Worm (Caenorhabditis elegans) whole organism, young adult: Measurements from ENCODE around the gene mars-1.

Experiments used
- D2030.7 ChIP-seq: fragments of 200-800 bp; sonication (Bioruptor generic); IDR thresholded peaks from 2 replicates; pipeline ENCODE4 v1.3.6; 2022; ENCODE audit warnings: missing genetic modification reagents, missing genetic modification characterization, missing compliant biosample characterization
- F22D6.2 ChIP-seq: sonication (generic microtip); optimal IDR thresholded peaks from 2 replicates; lab custom pipeline; 2016; ENCODE audit warnings: mild to moderate bottlenecking, missing genetic modification characterization, missing compliant biosample characterization
- F37B4.10 ChIP-seq: fragments of 200-800 bp; sonication (Bioruptor generic); IDR thresholded peaks from 2 replicates; pipeline ENCODE4 v1.3.6; 2022; ENCODE audit warnings: missing genetic modification characterization, missing compliant biosample characterization
- F57A8.1 ChIP-seq: fragments of 200-800 bp; sonication (Bioruptor generic); optimal IDR thresholded peaks from 2 replicates; lab custom pipeline; 2018; ENCODE audit warnings: mild to moderate bottlenecking, missing genetic modification characterization, moderate library complexity, missing compliant biosample characterization
- T07F8.4 ChIP-seq: sonication (generic microtip); optimal IDR thresholded peaks from 2 replicates; lab custom pipeline; 2016; ENCODE audit warnings: mild to moderate bottlenecking, missing genetic modification characterization, moderate library complexity, missing compliant biosample characterization
- Y53G8AR.9 ChIP-seq: fragments of 200-800 bp; sonication (Bioruptor generic); conservative IDR thresholded peaks from 2 replicates; pipeline ENCODE4 v1.3.6; 2022; ENCODE audit warnings: missing genetic modification reagents, missing genetic modification characterization, missing compliant biosample characterization
- Y56A3A.18 ChIP-seq: fragments of 200-800 bp; sonication (Bioruptor generic); IDR thresholded peaks from 2 replicates; pipeline ENCODE4 v1.3.6; 2022; ENCODE audit warnings: missing genetic modification reagents, missing genetic modification characterization, missing compliant biosample characterization
- Y95B8A.8 ChIP-seq: fragments of 200-800 bp; sonication (Bioruptor generic); IDR thresholded peaks from 2 replicates; pipeline ENCODE4 v1.3.6; 2022; ENCODE audit warnings: missing genetic modification reagents, missing genetic modification characterization, missing compliant biosample characterization
- athp-1 ChIP-seq: sonication (generic microtip); optimal IDR thresholded peaks from 2 replicates; lab custom pipeline; 2017; ENCODE audit warnings: mild to moderate bottlenecking, missing genetic modification characterization, missing compliant biosample characterization
- attf-5 ChIP-seq: fragments of 200-800 bp; sonication (Bioruptor generic); optimal IDR thresholded peaks from 2 replicates; lab custom pipeline; 2018; ENCODE audit warnings: mild to moderate bottlenecking, missing genetic modification characterization, missing compliant biosample characterization
- attf-6 ChIP-seq: fragments of 200-800 bp; sonication (Bioruptor generic); IDR thresholded peaks from 2 replicates; pipeline ENCODE4 v1.3.6; 2022; ENCODE audit warnings: missing genetic modification reagents, missing genetic modification characterization, missing compliant biosample characterization
- bed-2 ChIP-seq: fragments of 200-800 bp; sonication (Bioruptor generic); IDR thresholded peaks from 2 replicates; pipeline ENCODE4 v1.3.6; 2022; ENCODE audit warnings: missing genetic modification reagents, missing genetic modification characterization, missing compliant biosample characterization
- ccch-3 ChIP-seq: fragments of 200-800 bp; sonication (Bioruptor generic); optimal IDR thresholded peaks from 2 replicates; lab custom pipeline; 2018; ENCODE audit warnings: mild to moderate bottlenecking, missing genetic modification characterization, missing compliant biosample characterization
- cebp-1 ChIP-seq, 2 experiments: fragments of 200-800 bp in 1 of 2; sonication (Bioruptor generic) in 1 of 2; sonication (generic microtip) in 1 of 2; IDR thresholded peaks in 1 of 2; optimal IDR thresholded peaks in 1 of 2; 2 replicates each; pipeline versions ENCODE4 v1.3.6 to Lab custom; 2017 to 2022; ENCODE audit warnings: missing compliant biosample characterization in 2 of 2, missing genetic modification characterization in 2 of 2, mild to moderate bottlenecking in 1 of 2, missing genetic modification reagents in 1 of 2, moderate library complexity in 1 of 2
- cebp-2 ChIP-seq: fragments of 200-800 bp; sonication (Bioruptor generic); IDR thresholded peaks from 2 replicates; pipeline ENCODE4 v1.3.6; 2022; ENCODE audit warnings: missing genetic modification characterization, missing compliant biosample characterization
- ceh-58 ChIP-seq: fragments of 200-800 bp; sonication (Bioruptor generic); IDR thresholded peaks from 2 replicates; pipeline ENCODE4 v1.3.6; 2022; ENCODE audit warnings: missing genetic modification characterization, missing compliant biosample characterization
- die-1 ChIP-seq: sonication (generic microtip); optimal IDR thresholded peaks from 2 replicates; lab custom pipeline; 2016; ENCODE audit warnings: missing genotype, mild to moderate bottlenecking, missing genetic modification characterization, missing compliant biosample characterization
- dpl-1 ChIP-seq: fragments of 150-350 bp; optimal IDR thresholded peaks from 2 replicates; lab custom pipeline; 2014; ENCODE audit warnings: missing biosample characterization, missing genetic modification reagents, missing genetic modification characterization
- efl-1 ChIP-seq: fragments of 150-350 bp; optimal IDR thresholded peaks from 2 replicates; lab custom pipeline; 2014; ENCODE audit warnings: missing biosample characterization, missing genetic modification reagents, missing genetic modification characterization
- ekl-4 ChIP-seq: fragments of 200-800 bp; sonication (Bioruptor generic); IDR thresholded peaks from 2 replicates; pipeline ENCODE4 v1.3.6; 2022; ENCODE audit warnings: missing genetic modification reagents, missing genetic modification characterization, missing compliant biosample characterization
- ets-4 ChIP-seq: fragments of 200-800 bp; sonication (Bioruptor generic); optimal IDR thresholded peaks from 2 replicates; lab custom pipeline; 2018; ENCODE audit warnings: mild to moderate bottlenecking, missing genetic modification characterization, missing compliant biosample characterization
- fkh-3 ChIP-seq: sonication (generic microtip); optimal IDR thresholded peaks from 2 replicates; lab custom pipeline; 2016; ENCODE audit warnings: mild to moderate bottlenecking, missing genetic modification characterization, missing compliant biosample characterization
- hlh-12 ChIP-seq: sonication (generic microtip); optimal IDR thresholded peaks from 2 replicates; lab custom pipeline; 2016; ENCODE audit warnings: missing genetic modification characterization, missing compliant biosample characterization
- hlh-26 ChIP-seq: fragments of 200-800 bp; sonication (Bioruptor generic); conservative IDR thresholded peaks from 2 replicates; pipeline ENCODE4 v1.3.6; 2022; ENCODE audit warnings: missing genetic modification reagents, missing genetic modification characterization, missing compliant biosample characterization
- hmg-1.2 ChIP-seq: fragments of 200-800 bp; sonication (Bioruptor generic); IDR thresholded peaks from 2 replicates; pipeline ENCODE4 v1.3.6; 2022; ENCODE audit warnings: missing genetic modification reagents, missing genetic modification characterization, missing compliant biosample characterization
- hmg-20 ChIP-seq: fragments of 200-800 bp; sonication (Bioruptor generic); IDR thresholded peaks from 2 replicates; pipeline ENCODE4 v1.3.6; 2022; ENCODE audit warnings: missing genetic modification reagents, missing genetic modification characterization, missing compliant biosample characterization
- hsf-1 ChIP-seq: fragments of 200-800 bp; sonication (Bioruptor generic); IDR thresholded peaks from 2 replicates; pipeline ENCODE4 v1.3.6; 2022; ENCODE audit warnings: missing genetic modification reagents, missing genetic modification characterization, missing compliant biosample characterization
- lag-1 ChIP-seq: fragments of 200-800 bp; sonication (Bioruptor generic); IDR thresholded peaks from 2 replicates; pipeline ENCODE4 v1.3.6; 2022; ENCODE audit warnings: missing genetic modification reagents, missing genetic modification characterization, missing compliant biosample characterization
- let-526 ChIP-seq: fragments of 200-800 bp; sonication (Bioruptor generic); IDR thresholded peaks from 2 replicates; pipeline ENCODE4 v1.3.6; 2022; ENCODE audit warnings: missing genetic modification reagents, missing genetic modification characterization, missing compliant biosample characterization
- lin-26 ChIP-seq: fragments of 200-800 bp; sonication (Bioruptor generic); IDR thresholded peaks from 2 replicates; pipeline ENCODE4 v1.3.6; 2022; ENCODE audit warnings: missing genetic modification reagents, missing genetic modification characterization, missing compliant biosample characterization
- lir-1 ChIP-seq: fragments of 200-800 bp; sonication (Bioruptor generic); conservative IDR thresholded peaks from 2 replicates; pipeline ENCODE4 v1.3.6; 2022; ENCODE audit warnings: missing genetic modification reagents, missing genetic modification characterization, missing compliant biosample characterization
- lsl-1 ChIP-seq: fragments of 200-800 bp; sonication (Bioruptor generic); optimal IDR thresholded peaks from 2 replicates; lab custom pipeline; 2018; ENCODE audit warnings: mild to moderate bottlenecking, missing genetic modification characterization, moderate library complexity, missing compliant biosample characterization
- madf-6 ChIP-seq: fragments of 200-800 bp; sonication (Bioruptor generic); IDR thresholded peaks from 2 replicates; pipeline ENCODE4 v1.3.6; 2022; ENCODE audit warnings: missing genetic modification reagents, missing genetic modification characterization, missing compliant biosample characterization
- mel-28 ChIP-seq: sonication (generic microtip); optimal IDR thresholded peaks from 2 replicates; lab custom pipeline; 2016; ENCODE audit warnings: borderline replicate concordance, mild to moderate bottlenecking, missing genetic modification characterization, missing compliant biosample characterization
- nfyb-1 ChIP-seq: fragments of 200-800 bp; sonication (Bioruptor generic); IDR thresholded peaks from 2 replicates; pipeline ENCODE4 v1.3.6; 2022; ENCODE audit warnings: missing genetic modification reagents, missing genetic modification characterization, missing compliant biosample characterization
- nhr-120 ChIP-seq: fragments of 200-800 bp; sonication (Bioruptor generic); IDR thresholded peaks from 2 replicates; pipeline ENCODE4 v1.3.6; 2022; ENCODE audit warnings: missing genetic modification characterization, missing compliant biosample characterization
- pbrm-1 ChIP-seq: fragments of 200-800 bp; sonication (Bioruptor generic); IDR thresholded peaks from 2 replicates; pipeline ENCODE4 v1.3.6; 2022; ENCODE audit warnings: missing genetic modification reagents, missing genetic modification characterization, missing compliant biosample characterization
- pha-4 ChIP-seq: fragments of 150-350 bp; sonication (generic microtip); optimal IDR thresholded peaks from 2 replicates; lab custom pipeline; 2014; ENCODE audit warnings: missing biosample characterization, missing genetic modification reagents, missing genetic modification characterization
- rec-8 ChIP-seq, 2 experiments: sonication (generic microtip); optimal IDR thresholded peaks; 2 replicates each; lab custom pipeline; 2016; ENCODE audit warnings: mild to moderate bottlenecking in 2 of 2, missing genetic modification characterization in 2 of 2, missing genetic modification reagents in 2 of 2, missing genotype in 2 of 2, missing biosample characterization in 1 of 2, missing compliant biosample characterization in 1 of 2, moderate library complexity in 1 of 2
- snpc-1.1 ChIP-seq: sonication (generic microtip); optimal IDR thresholded peaks from 2 replicates; lab custom pipeline; 2017; ENCODE audit warnings: missing genetic modification characterization, mild to moderate bottlenecking, missing compliant biosample characterization, antibody characterized with exemption, moderate library complexity, missing genotype, missing genetic modification reagents; ENCODE audit not compliant: insufficient read depth
- snpc-4 ChIP-seq, 5 experiments: fragments of 150-350 bp in 1 of 5; sonication (generic microtip) in 4 of 5; optimal IDR thresholded peaks; 2 replicates each; lab custom pipeline; 2014 to 2018; ENCODE audit warnings: missing genetic modification characterization in 5 of 5, missing biosample characterization in 3 of 5, antibody characterized with exemption in 2 of 5, mild to moderate bottlenecking in 2 of 5, missing compliant biosample characterization in 2 of 5, missing genotype in 2 of 5, moderate library complexity in 2 of 5, missing genetic modification reagents in 1 of 5
- somi-1 ChIP-seq: fragments of 200-800 bp; sonication (Bioruptor generic); optimal IDR thresholded peaks from 2 replicates; lab custom pipeline; 2018; ENCODE audit warnings: mild to moderate bottlenecking, missing genetic modification characterization, missing compliant biosample characterization
- unc-130 ChIP-seq: sonication (generic microtip); optimal IDR thresholded peaks from 2 replicates; lab custom pipeline; 2016; ENCODE audit warnings: missing genetic modification reagents, missing genetic modification characterization, missing compliant biosample characterization
- zfh-2 ChIP-seq: fragments of 200-800 bp; sonication (Bioruptor generic); conservative IDR thresholded peaks from 2 replicates; pipeline ENCODE4 v1.3.6; 2022; ENCODE audit warnings: missing genetic modification reagents, missing genetic modification characterization, missing compliant biosample characterization
- ztf-25 ChIP-seq: fragments of 200-800 bp; sonication (Bioruptor generic); IDR thresholded peaks from 2 replicates; pipeline ENCODE4 v1.3.6; 2022; ENCODE audit warnings: missing genetic modification reagents, missing genetic modification characterization, missing compliant biosample characterization

mars-1 gene

ce11 chrIV:11593415-11594190 lies 41.7 kb downstream of the mars-1 start, which contains the start of gene F40F11.3 (continued):
- no peak for TF ChIP-seq snpc-1.1 (tag; lab: Kevin White, UChicago)
- no peak for TF ChIP-seq fkh-3
- no peak for TF ChIP-seq lir-1 (GFP tag; lab: Robert Waterston, UW)
- TF ChIP-seq athp-1 (tag; lab: Kevin White, UChicago), result peak; percentile 26
- no peak for TF ChIP-seq mel-28 (tag; lab: Kevin White, UChicago)
- TF ChIP-seq hsf-1 (GFP tag; lab: Robert Waterston, UW), result no peak
- TF ChIP-seq zfh-2 (GFP tag; lab: Robert Waterston, UW), result no peak; the same call in 1 of the 2 replicates
- no peak for TF ChIP-seq pha-4 (tag; lab: Kevin White, UChicago)
- no peak for TF ChIP-seq D2030.7 (GFP tag; lab: Robert Waterston, UW)
- peak; percentile 25 for TF ChIP-seq F57A8.1 (GFP tag; lab: Kevin White, UChicago)
- no peak; the same call in 1 of the 2 replicates for TF ChIP-seq ceh-58 (GFP tag; lab: Robert Waterston, UW)
- TF ChIP-seq bed-2 (GFP tag; lab: Robert Waterston, UW), result no peak
- peak; percentile 54 for TF ChIP-seq die-1 (tag; lab: Kevin White, UChicago)
- TF ChIP-seq unc-130, result no peak
- TF ChIP-seq cebp-2 (GFP tag; lab: Robert Waterston, UW), result 0 out of 2 replicates have a peak, but pooled peaks have one; percentile 47
- TF ChIP-seq ekl-4 (GFP tag; lab: Robert Waterston, UW), result peak; percentile 73
- TF ChIP-seq efl-1 (GFP tag; lab: Kevin White, UChicago), result no peak
- TF ChIP-seq pbrm-1 (GFP tag; lab: Robert Waterston, UW), result peak; percentile 73
- TF ChIP-seq cebp-1 (GFP tag; IDR thresholded peaks at IDR 0.05; lab: Robert Waterston, UW), result peak; percentile 7; the same call in 1 of the 2 replicates
- peak; percentile 77 for TF ChIP-seq cebp-1 (tag; optimal IDR thresholded peaks at IDR 0.05; lab: Kevin White, UChicago)
- TF ChIP-seq nhr-120 (GFP tag; lab: Robert Waterston, UW), result no peak
- peak; percentile 41 for TF ChIP-seq ets-4 (GFP tag; lab: Kevin White, UChicago)
- no peak for TF ChIP-seq snpc-4 (GFP tag; optimal IDR thresholded peaks at IDR 0.05; lab: Kevin White, UChicago)
- TF ChIP-seq snpc-4 (tag; optimal IDR thresholded peaks at IDR 0.05; lab: Kevin White, UChicago), result peak in 3 of 4 experiments; percentile 20 to 44 (median 26)
- peak; percentile 77 for TF ChIP-seq let-526 (GFP tag; lab: Robert Waterston, UW)
- TF ChIP-seq F37B4.10 (GFP tag; lab: Robert Waterston, UW), result no peak
- no peak for TF ChIP-seq attf-6
- peak; percentile 37; the same call in 1 of the 2 replicates for TF ChIP-seq hmg-20 (GFP tag; lab: Robert Waterston, UW)
- no peak for TF ChIP-seq lag-1 (GFP tag; lab: Robert Waterston, UW)
- TF ChIP-seq nfyb-1 (GFP tag; lab: Robert Waterston, UW), result peak; percentile 77
- no peak for TF ChIP-seq ccch-3 (GFP tag; lab: Kevin White, UChicago)
- no peak for TF ChIP-seq hlh-12 (tag; lab: Kevin White, UChicago)
- peak; percentile 16 for TF ChIP-seq somi-1 (GFP tag; lab: Kevin White, UChicago)
- TF ChIP-seq lin-26 (GFP tag; lab: Robert Waterston, UW), result peak; percentile 66; the same call in 1 of the 2 replicates
- TF ChIP-seq madf-6 (GFP tag; lab: Robert Waterston, UW), result peak; percentile 8; the same call in 1 of the 2 replicates
- TF ChIP-seq attf-5, result peak; percentile 90
- TF ChIP-seq ztf-25 (GFP tag; lab: Robert Waterston, UW), result no peak
- 0 out of 2 replicates have a peak, but pooled peaks have one; percentile 14 for TF ChIP-seq Y95B8A.8 (GFP tag; lab: Robert Waterston, UW)
- no peak for TF ChIP-seq F22D6.2 (tag; lab: Kevin White, UChicago)
- TF ChIP-seq rec-8 (tag; optimal IDR thresholded peaks at IDR 0.05; lab: Kevin White, UChicago), result no peak
- TF ChIP-seq hlh-26, result no peak
- TF ChIP-seq Y53G8AR.9 (GFP tag; lab: Robert Waterston, UW), result no peak; the same call in 1 of the 2 replicates
- no peak for TF ChIP-seq T07F8.4
- TF ChIP-seq hmg-1.2 (GFP tag; lab: Robert Waterston, UW), result peak; percentile 96
- TF ChIP-seq Y56A3A.18, result peak; percentile 83
- peak; percentile 32 for TF ChIP-seq dpl-1 (GFP tag; lab: Kevin White, UChicago)
- no peak for TF ChIP-seq lsl-1 (GFP tag; lab: Kevin White, UChicago)
